Worm (Caenorhabditis elegans) whole organism, L4 larva: ENCODE measurements around the gene ncr-2.

ENCODE experiments used
- F10B5.3 ChIP-seq: sonication (generic microtip); optimal IDR thresholded peaks from 2 replicates; lab custom pipeline; 2016; ENCODE audit warnings: mild to moderate bottlenecking, missing genetic modification characterization, missing compliant biosample characterization
- F44E2.7 ChIP-seq: fragments of 200-800 bp; sonication (Bioruptor generic); IDR thresholded peaks from 2 replicates; pipeline ENCODE4 v2.1.2; 2022; ENCODE audit warnings: missing genetic modification characterization, missing compliant biosample characterization
- R02D3.7 ChIP-seq: fragments of 150-350 bp; sonication (generic microtip); optimal IDR thresholded peaks from 3 replicates; lab custom pipeline; 2014; ENCODE audit warnings: missing biosample characterization, missing genetic modification characterization
- T26A8.4 ChIP-seq: fragments of 200-800 bp; sonication (Bioruptor generic); IDR thresholded peaks from 2 replicates; pipeline ENCODE4 v1.3.6; 2022; ENCODE audit warnings: missing genetic modification characterization, missing compliant biosample characterization
- aha-1 ChIP-seq: fragments of 150-350 bp; peaks from one replicate; lab custom pipeline; 2014; ENCODE audit warnings: missing biosample characterization, missing genetic modification characterization
- ceh-20 ChIP-seq: fragments of 200-800 bp; sonication (Bioruptor generic); IDR thresholded peaks from 2 replicates; pipeline ENCODE4 v1.3.6; 2022; ENCODE audit warnings: missing genetic modification reagents, missing genetic modification characterization, missing compliant biosample characterization
- ceh-62 ChIP-seq: sonication (generic microtip); optimal IDR thresholded peaks from 2 replicates; lab custom pipeline; 2017; ENCODE audit warnings: missing biosample characterization, missing genetic modification characterization
- ces-1 ChIP-seq: fragments of 150-350 bp; sonication (generic microtip); optimal IDR thresholded peaks from 4 replicates; lab custom pipeline; 2014; ENCODE audit warnings: missing biosample characterization, missing genetic modification reagents, missing genetic modification characterization
- daf-12 ChIP-seq: fragments of 150-350 bp; optimal IDR thresholded peaks from 2 replicates; lab custom pipeline; 2014; ENCODE audit warnings: missing biosample characterization, missing genetic modification reagents, missing genetic modification characterization
- daf-16 ChIP-seq, 3 experiments: sonication (generic microtip); optimal IDR thresholded peaks; 2 replicates each; lab custom pipeline; 2016 to 2017; ENCODE audit warnings: missing genetic modification characterization in 3 of 3, missing genetic modification reagents in 3 of 3, mild to moderate bottlenecking in 2 of 3, missing compliant biosample characterization in 2 of 3, missing biosample characterization in 1 of 3, moderate library complexity in 1 of 3
- dmd-6 ChIP-seq: fragments of 200-800 bp; sonication (Bioruptor generic); IDR thresholded peaks from 2 replicates; pipeline ENCODE4 v1.3.6; 2022; ENCODE audit warnings: missing genetic modification reagents, missing genetic modification characterization, missing compliant biosample characterization
- egl-27 ChIP-seq: sonication (generic microtip); optimal IDR thresholded peaks from 3 replicates; lab custom pipeline; 2017; ENCODE audit warnings: missing biosample characterization, missing genetic modification reagents, missing genetic modification characterization
- egl-43 ChIP-seq: fragments of 200-800 bp; sonication (Bioruptor generic); IDR thresholded peaks from 2 replicates; pipeline ENCODE4 v1.3.6; 2022; ENCODE audit warnings: missing genetic modification reagents, missing genetic modification characterization, missing compliant biosample characterization
- hif-1 ChIP-seq, 2 experiments: sonication (generic microtip); optimal IDR thresholded peaks; 2 replicates each; lab custom pipeline; 2016 to 2017; ENCODE audit warnings: missing compliant biosample characterization in 2 of 2, missing genetic modification characterization in 2 of 2, missing genetic modification reagents in 2 of 2, missing genotype in 2 of 2, mild to moderate bottlenecking in 1 of 2
- hlh-11 ChIP-seq: fragments of 200-800 bp; sonication (Bioruptor generic); optimal IDR thresholded peaks from 2 replicates; lab custom pipeline; 2018; ENCODE audit warnings: mild to moderate bottlenecking, missing genetic modification characterization, missing compliant biosample characterization
- jun-1 ChIP-seq: fragments of 150-350 bp; optimal IDR thresholded peaks from 2 replicates; lab custom pipeline; 2014; ENCODE audit warnings: missing biosample characterization, missing genetic modification reagents, missing genetic modification characterization
- lim-7 ChIP-seq: fragments of 200-800 bp; sonication (Bioruptor generic); IDR thresholded peaks from 2 replicates; pipeline ENCODE4 v1.3.6; 2022; ENCODE audit warnings: missing genetic modification characterization, missing compliant biosample characterization
- lin-1 ChIP-seq: fragments of 200-800 bp; sonication (Bioruptor generic); IDR thresholded peaks from 2 replicates; pipeline ENCODE4 v1.3.6; 2022; ENCODE audit warnings: missing genetic modification reagents, missing genetic modification characterization, missing compliant biosample characterization
- lir-3 ChIP-seq: sonication (generic microtip); optimal IDR thresholded peaks from 2 replicates; lab custom pipeline; 2016; ENCODE audit warnings: mild to moderate bottlenecking, missing genetic modification characterization, missing compliant biosample characterization
- madf-9 ChIP-seq: fragments of 200-800 bp; sonication (Bioruptor generic); conservative IDR thresholded peaks from 2 replicates; pipeline ENCODE4 v1.3.6; 2022; ENCODE audit warnings: missing genetic modification reagents, missing genetic modification characterization, missing compliant biosample characterization
- mdt-29 ChIP-seq: fragments of 200-800 bp; sonication (Bioruptor generic); IDR thresholded peaks from 2 replicates; pipeline ENCODE4 v1.3.6; 2022; ENCODE audit warnings: missing genetic modification reagents, missing genetic modification characterization, missing compliant biosample characterization
- nhr-237 ChIP-seq: sonication (generic microtip); optimal IDR thresholded peaks from 2 replicates; lab custom pipeline; 2017; ENCODE audit warnings: missing biosample characterization, missing genetic modification characterization
- nhr-25 ChIP-seq: sonication (generic microtip); optimal IDR thresholded peaks from 2 replicates; lab custom pipeline; 2017; ENCODE audit warnings: missing genetic modification characterization, mild to moderate bottlenecking, missing compliant biosample characterization, antibody characterized with exemption, moderate library complexity, borderline replicate concordance; ENCODE audit not compliant: insufficient read depth
- nhr-41 ChIP-seq: fragments of 200-800 bp; sonication (Bioruptor generic); IDR thresholded peaks from 2 replicates; pipeline ENCODE4 v1.3.6; 2022; ENCODE audit warnings: missing genetic modification reagents, missing genetic modification characterization, missing compliant biosample characterization
- nhr-6 ChIP-seq: fragments of 150-350 bp; optimal IDR thresholded peaks from 2 replicates; lab custom pipeline; 2014; ENCODE audit warnings: missing biosample characterization, missing genetic modification characterization
- nhr-76 ChIP-seq: fragments of 150-350 bp; optimal IDR thresholded peaks from 2 replicates; lab custom pipeline; 2014; ENCODE audit warnings: missing biosample characterization, missing genetic modification characterization
- nhr-77 ChIP-seq: fragments of 150-350 bp; optimal IDR thresholded peaks from 2 replicates; lab custom pipeline; 2014; ENCODE audit warnings: missing biosample characterization, missing genetic modification characterization
- pqm-1 ChIP-seq: sonication (generic microtip); optimal IDR thresholded peaks from 2 replicates; lab custom pipeline; 2017; ENCODE audit warnings: missing biosample characterization, missing genetic modification characterization
- rbr-2 ChIP-seq: sonication (generic microtip); optimal IDR thresholded peaks from 2 replicates; lab custom pipeline; 2016; ENCODE audit warnings: missing genotype, missing genetic modification characterization, missing compliant biosample characterization
- sdz-12 ChIP-seq: fragments of 200-800 bp; sonication (Bioruptor generic); optimal IDR thresholded peaks from 2 replicates; lab custom pipeline; 2018; ENCODE audit warnings: mild to moderate bottlenecking, missing genetic modification characterization, missing compliant biosample characterization
- skn-1 ChIP-seq: fragments of 150-350 bp; optimal IDR thresholded peaks from 2 replicates; lab custom pipeline; 2014; ENCODE audit warnings: missing biosample characterization, missing genetic modification characterization
- spr-3 ChIP-seq: fragments of 200-800 bp; sonication (Bioruptor generic); optimal IDR thresholded peaks from 2 replicates; lab custom pipeline; 2018; ENCODE audit warnings: mild to moderate bottlenecking, missing genetic modification characterization, missing compliant biosample characterization
- unc-130 ChIP-seq: sonication (generic microtip); optimal IDR thresholded peaks from 2 replicates; lab custom pipeline; 2016; ENCODE audit warnings: missing genetic modification reagents, missing genetic modification characterization, missing compliant biosample characterization
- unc-62 ChIP-seq, 3 experiments: fragments of 150-350 bp in 1 of 3; sonication (generic microtip); optimal IDR thresholded peaks in 2 of 3; peaks in 1 of 3; 1 replicate in 1 of 3; 2 replicates in 2 of 3; lab custom pipeline; 2014 to 2017; ENCODE audit warnings: missing biosample characterization in 3 of 3, missing genetic modification characterization in 3 of 3, missing genetic modification reagents in 3 of 3, missing genotype in 1 of 3
- zfp-3 ChIP-seq: fragments of 200-800 bp; sonication (Bioruptor generic); conservative IDR thresholded peaks from 2 replicates; pipeline ENCODE4 v1.3.6; 2022; ENCODE audit warnings: missing genetic modification reagents, missing genetic modification characterization, missing compliant biosample characterization
- ztf-11 ChIP-seq: fragments of 150-350 bp; optimal IDR thresholded peaks from 2 replicates; lab custom pipeline; 2014; ENCODE audit warnings: missing biosample characterization, missing genetic modification characterization

The ncr-2 gene

DNA sequence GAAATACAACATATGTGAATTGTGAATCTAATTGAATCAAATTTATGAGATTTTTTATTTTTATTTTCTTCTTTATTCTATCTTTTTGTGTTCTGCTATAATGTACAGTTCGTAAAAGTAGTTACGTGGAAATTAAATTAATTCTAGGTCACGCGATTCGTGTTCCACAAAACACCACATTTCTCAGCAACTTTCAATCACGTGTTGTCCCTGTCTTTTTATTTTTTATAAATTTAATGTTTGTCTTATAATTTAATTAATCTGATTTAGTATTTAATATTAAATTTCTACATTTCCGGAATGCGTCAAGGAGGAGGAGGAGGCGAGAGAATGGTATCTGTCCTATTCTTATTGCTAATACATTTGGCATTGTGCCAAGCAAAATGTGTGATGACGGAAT, at the start of gene ncr-2:
Gene ncr-2 (plus strand): TSS at position 301 of the 400 bp plus-strand sequence.
- no peak for TF ChIP-seq madf-9
- TF ChIP-seq sdz-12 (GFP tag; lab: Kevin White, UChicago), result no peak
- TF ChIP-seq nhr-25 (tag; lab: Kevin White, UChicago), result no peak
- TF ChIP-seq nhr-76 (tag; lab: Kevin White, UChicago), result no peak
- no peak for TF ChIP-seq nhr-77 (tag; lab: Kevin White, UChicago)
- TF ChIP-seq unc-130, result no peak
- no peak for TF ChIP-seq lin-1 (GFP tag; lab: Robert Waterston, UW)
- TF ChIP-seq R02D3.7, result no peak
- TF ChIP-seq hif-1 (tag; optimal IDR thresholded peaks at IDR 0.05; lab: Kevin White, UChicago), result no peak
- no peak for TF ChIP-seq ztf-11 (tag; lab: Kevin White, UChicago)
- TF ChIP-seq rbr-2 (tag; lab: Kevin White, UChicago), result no peak
- no peak for TF ChIP-seq mdt-29 (GFP tag; lab: Robert Waterston, UW)
- TF ChIP-seq spr-3 (GFP tag; lab: Kevin White, UChicago), result no peak
- no peak for TF ChIP-seq nhr-6 (tag; lab: Kevin White, UChicago)
- TF ChIP-seq hlh-11 (tag; lab: Kevin White, UChicago), result no peak
- no peak for TF ChIP-seq unc-62 (GFP tag; optimal IDR thresholded peaks at IDR 0.05 in 1 of 2; lab: Kevin White, UChicago)
- no peak for TF ChIP-seq unc-62 (tag; optimal IDR thresholded peaks at IDR 0.05; lab: Kevin White, UChicago)
- no peak for TF ChIP-seq ces-1 (GFP tag; lab: Kevin White, UChicago)
- TF ChIP-seq jun-1 (tag; lab: Kevin White, UChicago), result no peak
- no peak for TF ChIP-seq aha-1 (tag; lab: Kevin White, UChicago)
- TF ChIP-seq, all 104 proteins: peak for 0

DNA sequence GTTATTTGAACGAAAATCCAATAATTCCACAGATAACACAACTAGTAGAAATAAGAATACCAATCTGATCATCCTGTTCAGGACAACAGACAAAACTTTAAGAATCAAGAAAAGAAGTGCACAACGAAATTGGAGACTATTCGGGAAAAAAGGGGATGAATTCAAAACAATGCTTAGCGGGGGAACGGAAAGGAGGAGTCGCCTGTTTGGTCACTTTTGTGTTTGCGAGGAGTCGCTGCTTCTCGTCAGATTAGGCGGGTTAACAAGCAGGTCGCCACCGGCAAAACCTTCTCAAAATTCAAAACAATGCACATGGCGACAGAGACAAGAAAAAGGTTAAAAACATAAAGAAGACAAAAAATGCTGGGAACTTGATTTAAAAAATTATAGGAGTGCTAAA, 48.4 kb upstream of the ncr-2 start, which contains the start of gene C30A5.10:
Gene C30A5.10 (minus strand): TSS at position 101 of the 400 bp plus-strand sequence.
- no peak for TF ChIP-seq ceh-62 (tag; lab: Kevin White, UChicago)
- no peak for TF ChIP-seq ceh-20 (GFP tag; lab: Robert Waterston, UW)
- TF ChIP-seq lim-7 (GFP tag; lab: Robert Waterston, UW), result no peak
- TF ChIP-seq F44E2.7, result no peak
- no peak for TF ChIP-seq T26A8.4 (GFP tag; lab: Robert Waterston, UW)
- TF ChIP-seq unc-62 (GFP tag; optimal IDR thresholded peaks at IDR 0.05 in 1 of 2; lab: Kevin White, UChicago), result peak in 1 of 2 experiments; percentile 16
- TF ChIP-seq unc-62 (tag; optimal IDR thresholded peaks at IDR 0.05; lab: Kevin White, UChicago), result no peak
- no peak for TF ChIP-seq F10B5.3 (tag; lab: Kevin White, UChicago)

DNA sequence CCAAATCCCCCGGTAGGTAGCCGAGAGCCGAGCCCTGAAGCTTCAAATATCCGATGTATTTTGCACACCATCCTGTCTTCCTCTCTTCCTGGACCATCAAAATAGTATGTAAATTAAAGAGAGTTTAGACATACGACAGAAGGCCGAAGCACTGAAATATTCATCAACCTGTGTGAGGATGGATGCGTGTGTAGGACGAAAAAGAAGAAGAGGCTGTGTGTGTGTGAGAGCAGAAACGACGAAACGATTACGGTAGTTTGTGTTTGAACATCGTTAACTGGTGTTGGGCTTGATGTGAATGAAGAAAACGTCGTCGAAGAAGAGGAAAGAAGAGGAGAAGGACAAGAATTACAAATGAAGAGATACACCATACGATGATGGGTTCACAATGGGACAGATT, 46.6 kb upstream of the ncr-2 start:
- TF ChIP-seq aha-1 (tag; lab: Kevin White, UChicago) (peak; percentile 29), nhr-237 (tag; lab: Kevin White, UChicago) (no peak), unc-62 (GFP tag; optimal IDR thresholded peaks at IDR 0.05 in 1 of 2; lab: Kevin White, UChicago) (peak in 1 of 2 experiments; percentile 59), unc-62 (tag; optimal IDR thresholded peaks at IDR 0.05; lab: Kevin White, UChicago) (no peak)

DNA sequence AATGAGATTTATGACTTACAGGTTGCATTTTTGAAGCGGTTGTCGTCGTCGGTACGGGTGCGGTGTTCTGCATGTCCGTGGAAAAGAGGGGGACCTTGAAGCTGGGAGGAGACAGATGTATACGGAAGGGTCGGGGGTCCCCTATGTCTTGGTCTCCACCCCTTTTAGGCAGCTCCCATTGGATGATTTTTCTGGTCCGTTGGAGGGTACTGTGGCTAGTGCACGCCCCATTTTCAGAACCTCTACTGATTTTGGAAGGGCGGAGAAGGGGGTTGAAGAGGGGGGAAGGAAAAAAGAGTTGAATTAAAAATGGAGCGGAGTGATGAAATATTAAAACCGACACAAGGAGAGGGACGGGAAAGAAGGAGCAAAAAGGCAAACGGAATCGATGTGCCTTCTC, 41.9 kb upstream of the ncr-2 start, which contains the start of gene unc-86:
Gene unc-86 (minus strand): TSS at position 113 of the 400 bp plus-strand sequence.
- TF ChIP-seq egl-27 (tag; lab: Kevin White, UChicago), result no peak
- TF ChIP-seq aha-1 (tag; lab: Kevin White, UChicago), result peak; percentile 2

DNA sequence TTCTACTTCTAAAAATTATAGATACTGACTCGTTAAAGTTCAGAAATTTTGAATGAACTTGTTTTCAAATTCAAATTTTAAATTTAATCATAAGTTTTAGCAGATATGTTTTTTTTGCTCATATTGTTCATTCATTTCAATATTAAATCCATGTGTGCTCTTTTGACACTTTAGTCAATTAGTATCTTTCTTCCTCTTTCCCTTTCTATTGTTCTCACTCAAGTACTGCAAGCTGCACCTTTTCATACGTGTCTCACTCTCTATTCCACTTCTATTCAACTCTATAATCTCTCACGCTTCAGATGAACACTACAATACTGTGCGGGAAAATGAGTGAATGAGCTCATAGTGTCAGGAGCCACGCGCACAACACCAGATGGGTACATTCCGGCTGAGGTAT, 40.2 kb upstream of the ncr-2 start, which contains the start of gene C30A5.16:
Gene C30A5.16 (plus strand): TSS at position 301 of the 400 bp plus-strand sequence.
- TF ChIP-seq zfp-3 (GFP tag; lab: Robert Waterston, UW), result no peak
- no peak for TF ChIP-seq skn-1
- no peak for TF ChIP-seq nhr-25 (tag; lab: Kevin White, UChicago)
- TF ChIP-seq pqm-1, result no peak
- no peak for TF ChIP-seq T26A8.4 (GFP tag; lab: Robert Waterston, UW)
- no peak for TF ChIP-seq unc-130
- no peak for TF ChIP-seq aha-1 (tag; lab: Kevin White, UChicago)

DNA sequence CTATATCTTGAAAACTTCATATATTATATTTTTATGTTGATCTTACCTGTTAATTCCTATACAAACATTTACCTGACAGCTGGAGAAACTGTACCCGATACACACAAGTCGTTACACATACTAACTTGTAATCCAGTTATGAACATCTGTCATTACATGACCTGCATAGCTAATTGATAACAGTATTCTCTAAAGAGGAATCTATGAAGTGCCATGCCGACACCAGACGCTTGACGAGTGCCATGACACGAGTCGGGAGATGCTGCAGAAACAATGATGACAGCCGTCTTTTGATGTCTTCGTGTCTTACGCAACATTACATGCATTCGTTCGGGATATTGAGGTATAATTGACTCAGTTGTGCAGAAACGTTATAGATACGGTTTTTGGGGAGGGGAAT, 38.1 kb upstream of the ncr-2 start:
- TF ChIP-seq lir-3 (tag; lab: Kevin White, UChicago) (no peak), daf-16 (GFP tag; optimal IDR thresholded peaks at IDR 0.05; lab: Kevin White, UChicago) (no peak), daf-16 (tag; optimal IDR thresholded peaks at IDR 0.05; lab: Kevin White, UChicago) (no peak), egl-43 (GFP tag; lab: Robert Waterston, UW) (no peak), dmd-6 (GFP tag; lab: Robert Waterston, UW) (no peak), nhr-41 (GFP tag; lab: Robert Waterston, UW) (no peak), daf-12 (no peak), ceh-62 (tag; lab: Kevin White, UChicago) (no peak), sdz-12 (GFP tag; lab: Kevin White, UChicago) (no peak)
